Fruit fly (Drosophila melanogaster) ovary, adult (tissue): ENCODE data around the gene CHES-1-like.
A peak's percentile ranks its signal among the peaks of the same experiment; 100 is the strongest.

Source experiments
- CG17801 ChIP-seq: fragments of 200-800 bp; optimal IDR thresholded peaks from 2 replicates; lab custom pipeline; 2019; ENCODE audit warnings: missing biosample characterization, mild to moderate bottlenecking, missing genetic modification characterization, moderate library complexity; ENCODE audit not compliant: partially characterized antibody

The CHES-1-like gene

dm6 chrX:7709708-7710438, 688 bp upstream of the CHES-1-like start:
- no peak for TF ChIP-seq CG17801 (GFP tag; lab: Kevin White, UChicago)

dm6 chrX:7707350-7708241, 1.6 kb downstream of the CHES-1-like start:
- TF ChIP-seq CG17801 (GFP tag; lab: Kevin White, UChicago), result no peak

- peak; percentile 99 for TF ChIP-seq CG17801 (GFP tag; lab: Kevin White, UChicago)
Measured at dm6 chrX:7706398-7707349, 2.5 kb downstream of the CHES-1-like start.

dm6 chrX:7705175-7706097, 3.7 kb downstream of the CHES-1-like start:
- peak; percentile 96 for TF ChIP-seq CG17801 (GFP tag; lab: Kevin White, UChicago)

- TF ChIP-seq CG17801 (GFP tag; lab: Kevin White, UChicago), result no peak
Measured at dm6 chrX:7704262-7705174, 4.7 kb downstream of the CHES-1-like start.

dm6 chrX:7703865-7704221, 5.3 kb downstream of the CHES-1-like start:
- no peak for TF ChIP-seq CG17801 (GFP tag; lab: Kevin White, UChicago)

dm6 chrX:7703001-7703864, 6.0 kb downstream of the CHES-1-like start:
- TF ChIP-seq CG17801 (GFP tag; lab: Kevin White, UChicago), result peak; percentile 68

- peak; percentile 83 for TF ChIP-seq CG17801 (GFP tag; lab: Kevin White, UChicago)
Measured at dm6 chrX:7702160-7702907, 6.9 kb downstream of the CHES-1-like start.

- TF ChIP-seq CG17801 (GFP tag; lab: Kevin White, UChicago), result peak; percentile 5
Measured at dm6 chrX:7701282-7702078, 7.7 kb downstream of the CHES-1-like start.

- TF ChIP-seq CG17801 (GFP tag; lab: Kevin White, UChicago), result peak; percentile 85
Measured at dm6 chrX:7700239-7700793, 8.9 kb downstream of the CHES-1-like start.
